Fruit fly (Drosophila melanogaster): ENCODE results near the gene Adh.

Adh gene

DNA sequence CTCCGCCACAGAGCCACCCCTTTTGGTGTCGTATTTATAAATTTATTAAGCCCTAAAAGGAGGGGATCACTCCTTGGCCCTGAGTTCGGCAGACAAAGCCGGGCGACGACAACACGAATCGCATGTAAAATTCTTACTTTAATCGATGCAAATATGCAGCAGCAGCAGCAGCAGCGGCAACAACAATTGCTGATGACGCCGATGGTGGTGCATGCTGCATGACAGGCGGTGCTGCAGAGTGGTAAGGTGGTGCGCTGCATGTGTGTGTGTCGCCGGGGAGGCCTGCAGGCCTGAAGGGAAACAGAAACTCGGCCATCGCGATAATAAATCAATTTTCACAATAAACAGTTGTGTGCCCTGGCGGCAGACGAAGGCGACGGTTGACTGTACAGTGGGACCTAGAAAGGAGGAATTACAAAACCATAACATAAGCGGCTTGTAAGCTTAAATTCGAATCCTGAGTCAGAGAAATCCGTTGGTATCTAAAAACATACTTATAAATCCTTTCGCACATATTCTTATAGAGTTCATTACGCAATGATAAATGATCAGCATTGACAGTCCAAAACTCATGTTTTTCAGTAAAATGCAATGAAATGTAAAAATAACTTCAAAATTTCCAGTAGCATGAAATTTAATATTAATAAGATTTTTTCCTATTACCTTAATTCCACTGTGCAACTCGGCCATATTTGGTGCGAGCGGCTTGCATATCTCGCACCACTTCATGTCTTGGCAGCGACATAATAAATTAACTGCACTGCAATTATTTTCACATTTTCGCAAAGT, 43.5 kb upstream of the Adh start:
- TF ChIP-seq CG34367 (tag; optimal IDR thresholded peaks at IDR 0.05) (no peak), CG17806 (tag; optimal IDR thresholded peaks at IDR 0.05) (no peak), CG32121 (GFP tag; IDR thresholded peaks at IDR 0.05) (no peak), rn (GFP tag; IDR thresholded peaks at IDR 0.05) (no peak), CG8301 (tag; optimal IDR thresholded peaks at IDR 0.05) (no peak), CG8159 (tag; optimal IDR thresholded peaks at IDR 0.05) (peak; percentile 48), gl (tag; optimal IDR thresholded peaks at IDR 0.05) (no peak), Ets98B (GFP tag; IDR thresholded peaks at IDR 0.05) (no peak), CG10348 (GFP tag; IDR thresholded peaks at IDR 0.05) (no peak), CG4496 (GFP tag; IDR thresholded peaks at IDR 0.05) (0 out of 3 replicates have a peak, but pooled peaks have one; percentile 27), EcR (GFP tag; optimal IDR thresholded peaks at IDR 0.05) (peak; percentile 42), D1 (tag; optimal IDR thresholded peaks at IDR 0.05) (no peak), CG15710 (tag; optimal IDR thresholded peaks at IDR 0.05) (peak; percentile 30), Snoo (tag; optimal IDR thresholded peaks at IDR 0.05) (no peak), CG13204 (GFP tag; optimal IDR thresholded peaks at IDR 0.05) (peak; percentile 28), CG12605 (GFP tag; IDR thresholded peaks at IDR 0.05) (no peak), Pif1A (GFP tag; optimal IDR thresholded peaks at IDR 0.05) (peak; percentile 93), CG9948 (tag; optimal IDR thresholded peaks at IDR 0.05) (peak; percentile 11), Pif1B (GFP tag; optimal IDR thresholded peaks at IDR 0.05) (peak; percentile 10), fd96Ca (GFP tag; IDR thresholded peaks at IDR 0.05) (no peak), CG14655 (GFP tag; optimal IDR thresholded peaks at IDR 0.05) (peak; percentile 32)

DNA sequence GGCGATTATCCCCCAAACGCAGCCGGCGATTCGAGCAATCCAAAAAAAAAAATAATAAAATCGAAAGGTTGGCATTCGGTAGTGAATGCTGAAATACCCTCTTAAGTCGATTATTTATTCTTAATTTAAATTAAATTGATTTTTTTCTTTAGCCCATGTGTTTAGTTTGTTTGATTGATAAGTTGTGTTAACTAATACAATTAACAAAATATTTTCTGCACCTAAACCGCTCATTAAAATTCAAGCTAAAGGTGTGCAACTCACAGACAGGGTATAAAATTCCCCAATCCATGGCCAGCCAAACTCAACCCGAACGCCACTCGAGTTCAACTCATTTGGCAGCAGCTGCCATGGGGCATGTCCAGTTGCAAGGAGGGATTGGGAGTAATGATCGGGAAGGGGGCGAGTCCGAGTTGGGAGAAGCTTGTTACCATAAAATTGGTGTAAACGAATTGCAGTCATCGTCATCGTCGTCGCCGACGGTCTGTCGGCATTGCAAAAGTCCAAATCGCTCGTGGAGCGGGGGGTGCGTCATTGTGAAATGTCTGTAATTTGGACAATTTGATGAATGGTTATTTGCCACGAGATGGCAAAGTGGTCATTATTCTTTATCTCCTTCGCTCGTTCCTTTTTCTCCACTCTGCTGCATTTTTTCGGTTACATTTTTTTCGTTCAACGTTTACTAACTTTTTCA, 42.0 kb upstream of the Adh start:
- TF ChIP-seq CG9948 (tag; optimal IDR thresholded peaks at IDR 0.05) (peak; percentile 16), D1 (tag; optimal IDR thresholded peaks at IDR 0.05) (peak; percentile 24), CG4496 (GFP tag; IDR thresholded peaks at IDR 0.05) (peak; percentile 73; the same call in 2 of the 3 replicates), CG17806 (tag; optimal IDR thresholded peaks at IDR 0.05) (peak; percentile 49), Pif1A (GFP tag; optimal IDR thresholded peaks at IDR 0.05) (peak; percentile 84), CG13204 (GFP tag; optimal IDR thresholded peaks at IDR 0.05) (no peak), Ets98B (GFP tag; IDR thresholded peaks at IDR 0.05) (peak; percentile 78), CG8301 (tag; optimal IDR thresholded peaks at IDR 0.05) (peak; percentile 16), CG12605 (GFP tag; IDR thresholded peaks at IDR 0.05) (0 out of 2 replicates have a peak, but pooled peaks have one; percentile 46), CG14655 (GFP tag; optimal IDR thresholded peaks at IDR 0.05) (peak; percentile 41), CG10348 (GFP tag; IDR thresholded peaks at IDR 0.05) (peak; percentile 61; the same call in 1 of the 2 replicates), gl (tag; optimal IDR thresholded peaks at IDR 0.05) (no peak), EcR (GFP tag; optimal IDR thresholded peaks at IDR 0.05) (no peak), Snoo (tag; optimal IDR thresholded peaks at IDR 0.05) (peak; percentile 79), Pif1B (GFP tag; optimal IDR thresholded peaks at IDR 0.05) (peak; percentile 71), CG32121 (GFP tag; IDR thresholded peaks at IDR 0.05) (peak; percentile 79), CG8159 (tag; optimal IDR thresholded peaks at IDR 0.05) (peak; percentile 73), rn (GFP tag; IDR thresholded peaks at IDR 0.05) (peak; percentile 73), fd96Ca (GFP tag; IDR thresholded peaks at IDR 0.05) (peak; percentile 55; the same call in 2 of the 3 replicates), CG15710 (tag; optimal IDR thresholded peaks at IDR 0.05) (peak; percentile 44), CG34367 (tag; optimal IDR thresholded peaks at IDR 0.05) (peak; percentile 20)

DNA sequence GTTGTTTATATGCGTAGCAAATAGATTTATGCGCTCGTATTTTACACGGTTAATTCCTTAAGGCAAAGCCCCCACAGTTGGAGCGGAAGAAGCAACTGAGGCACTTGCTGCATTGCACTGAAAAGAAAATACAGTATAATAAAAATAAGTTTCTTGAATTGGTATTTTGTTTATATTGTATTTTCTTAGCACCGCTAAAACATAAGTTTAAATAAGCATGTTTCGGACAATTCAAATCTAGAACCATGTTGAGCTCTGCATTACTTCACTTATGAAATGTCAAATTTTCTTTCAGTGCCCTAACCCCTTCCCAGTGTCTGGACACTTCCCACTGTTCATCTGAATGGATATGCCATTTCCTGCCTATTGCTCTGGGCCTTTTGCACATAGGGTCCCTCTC, 40.5 kb upstream of the Adh start:
- TF ChIP-seq CG12605 (GFP tag; IDR thresholded peaks at IDR 0.05) (no peak), CG34367 (tag; optimal IDR thresholded peaks at IDR 0.05) (peak; percentile 32), Pif1B (GFP tag; optimal IDR thresholded peaks at IDR 0.05) (no peak), gl (tag; optimal IDR thresholded peaks at IDR 0.05) (no peak), EcR (GFP tag; optimal IDR thresholded peaks at IDR 0.05) (no peak), CG9948 (tag; optimal IDR thresholded peaks at IDR 0.05) (peak; percentile 59), CG14655 (GFP tag; optimal IDR thresholded peaks at IDR 0.05) (peak; percentile 62), Ets98B (GFP tag; IDR thresholded peaks at IDR 0.05) (no peak), CG10348 (GFP tag; IDR thresholded peaks at IDR 0.05) (no peak), Snoo (tag; optimal IDR thresholded peaks at IDR 0.05) (no peak), D1 (tag; optimal IDR thresholded peaks at IDR 0.05) (no peak), Pif1A (GFP tag; optimal IDR thresholded peaks at IDR 0.05) (peak; percentile 19), CG8301 (tag; optimal IDR thresholded peaks at IDR 0.05) (peak; percentile 35), CG8159 (tag; optimal IDR thresholded peaks at IDR 0.05) (peak; percentile 54), CG15710 (tag; optimal IDR thresholded peaks at IDR 0.05) (peak; percentile 17), CG4496 (GFP tag; IDR thresholded peaks at IDR 0.05) (no peak), rn (GFP tag; IDR thresholded peaks at IDR 0.05) (no peak), CG32121 (GFP tag; IDR thresholded peaks at IDR 0.05) (no peak), fd96Ca (GFP tag; IDR thresholded peaks at IDR 0.05) (no peak), CG17806 (tag; optimal IDR thresholded peaks at IDR 0.05) (peak; percentile 61), CG13204 (GFP tag; optimal IDR thresholded peaks at IDR 0.05) (no peak)

DNA sequence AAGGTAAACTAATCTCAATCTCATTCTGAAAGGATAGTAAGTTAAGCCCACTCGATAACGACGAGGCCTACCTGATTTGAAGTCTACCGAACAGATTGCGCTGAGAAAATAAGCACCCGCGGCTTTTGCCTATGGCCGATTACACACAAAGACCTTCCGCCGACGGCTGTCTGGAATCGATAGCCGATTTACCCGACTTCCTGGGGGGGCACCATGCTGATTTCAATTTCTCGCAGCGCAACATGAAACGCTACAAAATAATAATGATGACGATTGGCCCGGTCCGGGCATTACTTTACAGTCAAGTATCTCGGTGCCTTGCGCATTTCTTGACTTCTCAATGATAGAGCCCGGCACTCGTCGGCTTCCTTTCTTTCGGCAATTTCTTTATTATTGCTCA, 38.2 kb upstream of the Adh start:
- TF ChIP-seq CG13204 (GFP tag; optimal IDR thresholded peaks at IDR 0.05) (no peak), CG9948 (tag; optimal IDR thresholded peaks at IDR 0.05) (no peak)

DNA sequence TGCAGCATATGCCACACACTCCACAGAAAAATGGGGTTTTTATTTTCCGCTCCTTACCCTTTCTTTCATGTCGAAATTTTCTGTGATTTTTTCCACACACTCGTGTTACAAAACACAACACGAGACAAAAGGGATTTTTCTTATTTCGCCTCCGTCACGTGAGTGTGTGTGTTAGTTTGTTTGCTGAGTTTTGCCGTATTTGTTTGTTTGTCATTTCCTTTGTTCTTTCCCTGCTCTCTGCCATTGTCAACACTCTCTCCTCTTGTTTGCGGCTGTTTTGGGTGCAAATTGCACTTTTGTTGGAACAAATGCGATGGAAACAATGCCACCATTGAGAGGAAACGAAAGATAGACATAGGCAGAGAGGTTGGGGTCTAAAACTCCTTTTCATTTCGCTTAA, 35.9 kb upstream of the Adh start:
- no peak for TF ChIP-seq CG9948 (tag; optimal IDR thresholded peaks at IDR 0.05)

All from whole organism, pupa.